ENCODE assay signal across 1 fruit fly cellular context in genomic region chr3R:5466875-5467274, dm6.
TF ChIP-seq lines count a peak whose summit lies in the region.

Gene RpL35A (minus strand): TSS chr3R:5467101.

TF ChIP-seq in whole organism, embryonic, 481 proteins besides CTCF, POLR2A, EP300 and RAD21 (continued from another document and continues in another):
- peak; percentile 83 for TF ChIP-seq scrt (GFP tag; optimal IDR thresholded peaks at IDR 0.05; lab: Kevin White, UChicago)
- peak; percentile 25 for TF ChIP-seq CoRest (tag; optimal IDR thresholded peaks at IDR 0.05; lab: Kevin White, UChicago)
- TF ChIP-seq CG5180 (GFP tag; optimal IDR thresholded peaks at IDR 0.05; lab: Kevin White, UChicago) = no peak
- peak; percentile 73 for TF ChIP-seq Rfx (GFP tag; IDR thresholded peaks at IDR 0.05; lab: Robert Waterston, UW)
- 0 out of 2 replicates have a peak, but pooled peaks have one; percentile 28 for TF ChIP-seq sim (GFP tag; IDR thresholded peaks at IDR 0.05; lab: Robert Waterston, UW)
- TF ChIP-seq CG3847 (GFP tag; IDR thresholded peaks at IDR 0.05; lab: Robert Waterston, UW) = peak; percentile 39; the same call in 1 of the 2 replicates
- no peak for TF ChIP-seq CG3163 (GFP tag; optimal IDR thresholded peaks at IDR 0.05; lab: Kevin White, UChicago)
- peak; percentile 33 for TF ChIP-seq Dip3 (GFP tag; optimal IDR thresholded peaks at IDR 0.05; lab: Kevin White, UChicago)
- TF ChIP-seq CG6272 (GFP tag; IDR thresholded peaks at IDR 0.05; lab: Robert Waterston, UW) = no peak
- TF ChIP-seq CG12071 (GFP tag; optimal IDR thresholded peaks at IDR 0.05; lab: Kevin White, UChicago) = peak; percentile 82
- peak; percentile 6 for TF ChIP-seq CG1602 (GFP tag; optimal IDR thresholded peaks at IDR 0.05; lab: Kevin White, UChicago)
- peak; percentile 41 for TF ChIP-seq CG9817 (tag; optimal IDR thresholded peaks at IDR 0.05; lab: Kevin White, UChicago)
- TF ChIP-seq nom (GFP tag; optimal IDR thresholded peaks at IDR 0.05; lab: Kevin White, UChicago) = peak; percentile 85
- peak; percentile 73 for TF ChIP-seq CG8388 (GFP tag; optimal IDR thresholded peaks at IDR 0.05; lab: Kevin White, UChicago)
- no peak for TF ChIP-seq Asciz (GFP tag; optimal IDR thresholded peaks at IDR 0.05; lab: Kevin White, UChicago)
- TF ChIP-seq pros (GFP tag; optimal IDR thresholded peaks at IDR 0.05; lab: Kevin White, UChicago) = peak; percentile 14
- no peak for TF ChIP-seq CG16815 (GFP tag; optimal IDR thresholded peaks at IDR 0.05; lab: Kevin White, UChicago)
- no peak for TF ChIP-seq hb (GFP tag; IDR thresholded peaks at IDR 0.05; lab: Robert Waterston, UW; ENCODE audit: partially characterized antibody)
- TF ChIP-seq Xbp1 (GFP tag; optimal IDR thresholded peaks at IDR 0.05; lab: Kevin White, UChicago) = peak; percentile 51
- TF ChIP-seq Hsf (GFP tag; optimal IDR thresholded peaks at IDR 0.05; lab: Kevin White, UChicago) = peak; percentile 72
- no peak for TF ChIP-seq tll (GFP tag; optimal IDR thresholded peaks at IDR 0.05; lab: Kevin White, UChicago)
- TF ChIP-seq tin (GFP tag; optimal IDR thresholded peaks at IDR 0.05; lab: Kevin White, UChicago) = peak; percentile 9
- peak; percentile 87 for TF ChIP-seq CG1233 (GFP tag; optimal IDR thresholded peaks at IDR 0.05; lab: Kevin White, UChicago)
- peak; percentile 46 for TF ChIP-seq Myb (GFP tag; optimal IDR thresholded peaks at IDR 0.05; lab: Kevin White, UChicago)
- peak; percentile 5 for TF ChIP-seq Sin3A (optimal IDR thresholded peaks at IDR 0.05; lab: Kevin White, UChicago)
- TF ChIP-seq CG30403 (GFP tag; optimal IDR thresholded peaks at IDR 0.05; lab: Kevin White, UChicago) = peak; percentile 6
- TF ChIP-seq dysf (GFP tag; IDR thresholded peaks at IDR 0.05; lab: Robert Waterston, UW) = no peak; the same call in 2 of the 3 replicates
- TF ChIP-seq CG18011 (GFP tag; optimal IDR thresholded peaks at IDR 0.05; lab: Kevin White, UChicago) = peak; percentile 66
- TF ChIP-seq knrl (GFP tag; IDR thresholded peaks at IDR 0.05; lab: Robert Waterston, UW; ENCODE audit: partially characterized antibody) = no peak
- 0 out of 2 replicates have a peak, but pooled peaks have one; percentile 15 for TF ChIP-seq bowl (GFP tag; IDR thresholded peaks at IDR 0.05; lab: Robert Waterston, UW)
- peak; percentile 44 for TF ChIP-seq CG9437 (GFP tag; optimal IDR thresholded peaks at IDR 0.05; lab: Kevin White, UChicago)
- no peak for TF ChIP-seq CG6791 (GFP tag; IDR thresholded peaks at IDR 0.05; lab: Robert Waterston, UW; ENCODE audit: partially characterized antibody)
- peak; percentile 11 for TF ChIP-seq trh (GFP tag; optimal IDR thresholded peaks at IDR 0.05; lab: Kevin White, UChicago)
- no peak for TF ChIP-seq Bgb (GFP tag; IDR thresholded peaks at IDR 0.05; lab: Robert Waterston, UW; ENCODE audit: partially characterized antibody)
- no peak for TF ChIP-seq Doc3 (GFP tag; IDR thresholded peaks at IDR 0.05; lab: Robert Waterston, UW; ENCODE audit: partially characterized antibody)
- TF ChIP-seq CG12236 (GFP tag; optimal IDR thresholded peaks at IDR 0.05; lab: Kevin White, UChicago) = peak; percentile 37
- peak; percentile 36 for TF ChIP-seq az2 (GFP tag; optimal IDR thresholded peaks at IDR 0.05; lab: Kevin White, UChicago)
- no peak for TF ChIP-seq klu (GFP tag; IDR thresholded peaks at IDR 0.05; lab: Robert Waterston, UW)
- TF ChIP-seq CG7963 (GFP tag; IDR thresholded peaks at IDR 0.05; lab: Robert Waterston, UW; ENCODE audit: partially characterized antibody) = no peak
- TF ChIP-seq CG17612 (GFP tag; IDR thresholded peaks at IDR 0.05; lab: Robert Waterston, UW) = no peak
- TF ChIP-seq Deaf1 (tag; optimal IDR thresholded peaks at IDR 0.05; lab: Kevin White, UChicago) = peak; percentile 17
- peak; percentile 59 for TF ChIP-seq CG2712 (tag; optimal IDR thresholded peaks at IDR 0.05; lab: Kevin White, UChicago)
- peak; percentile 86 for TF ChIP-seq CG10431 (GFP tag; optimal IDR thresholded peaks at IDR 0.05; lab: Kevin White, UChicago)
- no peak for TF ChIP-seq CG32767 (GFP tag; IDR thresholded peaks at IDR 0.05; lab: Robert Waterston, UW)
- no peak for TF ChIP-seq CG11560 (tag; IDR thresholded peaks at IDR 0.05; lab: Robert Waterston, UW)
- TF ChIP-seq CG6689 (GFP tag; IDR thresholded peaks at IDR 0.05; lab: Robert Waterston, UW) = no peak
- no peak for TF ChIP-seq CG2129 (GFP tag; IDR thresholded peaks at IDR 0.05; lab: Robert Waterston, UW; ENCODE audit: partially characterized antibody)
- TF ChIP-seq hth (optimal IDR thresholded peaks at IDR 0.05; lab: Kevin White, UChicago) = no peak
- TF ChIP-seq Vsx1 (GFP tag; optimal IDR thresholded peaks at IDR 0.05; lab: Kevin White, UChicago) = no peak
- peak; percentile 80; the same call in 2 of the 3 replicates for TF ChIP-seq gce (GFP tag; IDR thresholded peaks at IDR 0.05; lab: Robert Waterston, UW)
- TF ChIP-seq Hmx (GFP tag; optimal IDR thresholded peaks at IDR 0.05; lab: Kevin White, UChicago) = no peak
- peak; percentile 67 for TF ChIP-seq CG17359 (tag; optimal IDR thresholded peaks at IDR 0.05; lab: Kevin White, UChicago)
- peak; percentile 70 for TF ChIP-seq pb (GFP tag; optimal IDR thresholded peaks at IDR 0.05; lab: Kevin White, UChicago)
- TF ChIP-seq mld (GFP tag; IDR thresholded peaks at IDR 0.05; lab: Robert Waterston, UW; ENCODE audit: partially characterized antibody) = no peak
- TF ChIP-seq Xrp1 (GFP tag; IDR thresholded peaks at IDR 0.05; lab: Robert Waterston, UW) = no peak; the same call in 1 of the 2 replicates
- no peak for TF ChIP-seq Dfd (GFP tag; optimal IDR thresholded peaks at IDR 0.05; lab: Kevin White, UChicago)
- TF ChIP-seq CG13123 (GFP tag; optimal IDR thresholded peaks at IDR 0.05; lab: Kevin White, UChicago) = no peak
- no peak for TF ChIP-seq CG8765 (GFP tag; IDR thresholded peaks at IDR 0.05; lab: Robert Waterston, UW)
- no peak for TF ChIP-seq ssp (GFP tag; IDR thresholded peaks at IDR 0.05; lab: Robert Waterston, UW)
- TF ChIP-seq CG4730 (GFP tag; IDR thresholded peaks at IDR 0.05; lab: Robert Waterston, UW) = no peak
- peak; percentile 66 for TF ChIP-seq Sox100B (GFP tag; optimal IDR thresholded peaks at IDR 0.05; lab: Kevin White, UChicago)
- peak; percentile 85 for TF ChIP-seq CG17328 (GFP tag; IDR thresholded peaks at IDR 0.05; lab: Robert Waterston, UW)
- no peak for TF ChIP-seq Hr3 (GFP tag; optimal IDR thresholded peaks at IDR 0.05; lab: Kevin White, UChicago)
- peak; percentile 56; the same call in 1 of the 2 replicates for TF ChIP-seq CG1024 (GFP tag; IDR thresholded peaks at IDR 0.05; lab: Robert Waterston, UW)
- TF ChIP-seq BtbVII (GFP tag; optimal IDR thresholded peaks at IDR 0.05; lab: Kevin White, UChicago) = peak; percentile 87
- TF ChIP-seq HLH54F (GFP tag; optimal IDR thresholded peaks at IDR 0.05; lab: Kevin White, UChicago) = no peak
- TF ChIP-seq ac (GFP tag; optimal IDR thresholded peaks at IDR 0.05; lab: Kevin White, UChicago) = peak; percentile 61
- peak; percentile 55; the same call in 1 of the 2 replicates for TF ChIP-seq Nf-YA (GFP tag; IDR thresholded peaks at IDR 0.05; lab: Robert Waterston, UW)
- TF ChIP-seq CG14710 (tag; optimal IDR thresholded peaks at IDR 0.05; lab: Kevin White, UChicago) = peak; percentile 71
- TF ChIP-seq CG10462 (GFP tag; optimal IDR thresholded peaks at IDR 0.05; lab: Kevin White, UChicago) = no peak
- TF ChIP-seq dimm (GFP tag; IDR thresholded peaks at IDR 0.05; lab: Robert Waterston, UW) = no peak
- peak; percentile 79 for TF ChIP-seq CG17385 (GFP tag; optimal IDR thresholded peaks at IDR 0.05; lab: Kevin White, UChicago)
- TF ChIP-seq CG2199 (GFP tag; IDR thresholded peaks at IDR 0.05; lab: Robert Waterston, UW) = no peak
- peak; percentile 38 for TF ChIP-seq CG31388 (GFP tag; optimal IDR thresholded peaks at IDR 0.05; lab: Kevin White, UChicago)
- no peak for TF ChIP-seq lov (optimal IDR thresholded peaks at IDR 0.05; lab: Kevin White, UChicago)
- TF ChIP-seq lov (GFP tag; IDR thresholded peaks at IDR 0.05; lab: Robert Waterston, UW) = peak; percentile 84
- TF ChIP-seq cad (GFP tag; optimal IDR thresholded peaks at IDR 0.05; lab: Kevin White, UChicago) = no peak
- no peak for TF ChIP-seq CG4282 (GFP tag; optimal IDR thresholded peaks at IDR 0.05; lab: Kevin White, UChicago)
- TF ChIP-seq sima (GFP tag; optimal IDR thresholded peaks at IDR 0.05; lab: Kevin White, UChicago) = peak; percentile 12
- TF ChIP-seq chinmo (GFP tag; IDR thresholded peaks at IDR 0.05; lab: Robert Waterston, UW; ENCODE audit: partially characterized antibody) = no peak
- TF ChIP-seq dmrt99B (tag; optimal IDR thresholded peaks at IDR 0.05; lab: Kevin White, UChicago) = peak; percentile 57
- peak; percentile 80 for TF ChIP-seq Fer3 (tag; optimal IDR thresholded peaks at IDR 0.05; lab: Kevin White, UChicago)
- peak; percentile 74; the same call in 1 of the 2 replicates for TF ChIP-seq sens-2 (GFP tag; IDR thresholded peaks at IDR 0.05; lab: Robert Waterston, UW)
- peak; percentile 87 for TF ChIP-seq CG4707 (GFP tag; optimal IDR thresholded peaks at IDR 0.05; lab: Kevin White, UChicago)
- TF ChIP-seq CG10274 (GFP tag; optimal IDR thresholded peaks at IDR 0.05; lab: Kevin White, UChicago) = peak; percentile 65
- TF ChIP-seq Gsc (GFP tag; IDR thresholded peaks at IDR 0.05; lab: Robert Waterston, UW) = no peak
- TF ChIP-seq CG2889 (GFP tag; IDR thresholded peaks at IDR 0.05; lab: Robert Waterston, UW) = no peak
- TF ChIP-seq da (GFP tag; optimal IDR thresholded peaks at IDR 0.05; lab: Kevin White, UChicago) = peak; percentile 35
- TF ChIP-seq CG17361 (GFP tag; IDR thresholded peaks at IDR 0.05; lab: Robert Waterston, UW) = peak; percentile 66; the same call in 2 of the 3 replicates
- peak; percentile 38 for TF ChIP-seq gcm2 (GFP tag; optimal IDR thresholded peaks at IDR 0.05; lab: Kevin White, UChicago)
- no peak for TF ChIP-seq CG12942 (GFP tag; optimal IDR thresholded peaks at IDR 0.05; lab: Kevin White, UChicago)
- peak; percentile 53 to 60 for TF ChIP-seq bsh (GFP tag; optimal IDR thresholded peaks at IDR 0.05; lab: Kevin White, UChicago)
- peak; percentile 32; the same call in 1 of the 2 replicates for TF ChIP-seq MBD-R2 (GFP tag; IDR thresholded peaks at IDR 0.05; lab: Robert Waterston, UW)
- TF ChIP-seq CG2875 (GFP tag; optimal IDR thresholded peaks at IDR 0.05; lab: Kevin White, UChicago) = peak; percentile 77
- TF ChIP-seq Doc2 (GFP tag; IDR thresholded peaks at IDR 0.05; lab: Robert Waterston, UW) = no peak
- no peak for TF ChIP-seq bbx (GFP tag; IDR thresholded peaks at IDR 0.05; lab: Robert Waterston, UW; ENCODE audit: partially characterized antibody)
- TF ChIP-seq CG10267 (tag; optimal IDR thresholded peaks at IDR 0.05; lab: Kevin White, UChicago) = peak; percentile 67
- peak; percentile 85 for TF ChIP-seq odd (GFP tag; optimal IDR thresholded peaks at IDR 0.05; lab: Kevin White, UChicago)
- TF ChIP-seq zf30C (GFP tag; optimal IDR thresholded peaks at IDR 0.05; lab: Kevin White, UChicago) = peak; percentile 58
- peak; percentile 59 for TF ChIP-seq gsb-n (tag; optimal IDR thresholded peaks at IDR 0.05; lab: Kevin White, UChicago)
- TF ChIP-seq CG7556 (GFP tag; optimal IDR thresholded peaks at IDR 0.05; lab: Kevin White, UChicago) = no peak
- no peak; the same call in 1 of the 2 replicates for TF ChIP-seq CG32772 (GFP tag; IDR thresholded peaks at IDR 0.05; lab: Robert Waterston, UW)
- TF ChIP-seq gsb (GFP tag; IDR thresholded peaks at IDR 0.05; lab: Robert Waterston, UW) = peak; percentile 27; the same call in 1 of the 2 replicates
- TF ChIP-seq Mad (GFP tag; optimal IDR thresholded peaks at IDR 0.05; lab: Kevin White, UChicago) = peak; percentile 53
- no peak for TF ChIP-seq Hr78 (GFP tag; optimal IDR thresholded peaks at IDR 0.05; lab: Kevin White, UChicago)
- TF ChIP-seq BEAF-32 (GFP tag; optimal IDR thresholded peaks at IDR 0.05; lab: Kevin White, UChicago) = peak; percentile 34
- peak; percentile 50 for TF ChIP-seq zen (tag; optimal IDR thresholded peaks at IDR 0.05; lab: Kevin White, UChicago)
- peak; percentile 57 for TF ChIP-seq grau (tag; optimal IDR thresholded peaks at IDR 0.05; lab: Kevin White, UChicago)
- no peak for TF ChIP-seq Ravus (GFP tag; IDR thresholded peaks at IDR 0.05; lab: Robert Waterston, UW)
- peak; percentile 74; the same call in 1 of the 3 replicates for TF ChIP-seq otp (GFP tag; IDR thresholded peaks at IDR 0.05; lab: Robert Waterston, UW)
- peak; percentile 98 for TF ChIP-seq Med (GFP tag; lab: Kevin White, UChicago)
- TF ChIP-seq CG34422 (GFP tag; IDR thresholded peaks at IDR 0.05; lab: Robert Waterston, UW) = peak; percentile 61; the same call in 1 of the 3 replicates
- peak; percentile 76 for TF ChIP-seq zfh1 (GFP tag; IDR thresholded peaks at IDR 0.05; lab: Robert Waterston, UW)
- peak; percentile 27 for TF ChIP-seq CG16863 (GFP tag; optimal IDR thresholded peaks at IDR 0.05; lab: Kevin White, UChicago)
- TF ChIP-seq Dek (tag; optimal IDR thresholded peaks at IDR 0.05; lab: Kevin White, UChicago) = peak; percentile 42
- peak; percentile 30 for TF ChIP-seq CG8290 (GFP tag; optimal IDR thresholded peaks at IDR 0.05; lab: Kevin White, UChicago)
- peak; percentile 54 to 69 for TF ChIP-seq CG8290 (tag; optimal IDR thresholded peaks at IDR 0.05; lab: Kevin White, UChicago)
- TF ChIP-seq pan (optimal IDR thresholded peaks at IDR 0.05; lab: Kevin White, UChicago) = no peak
- TF ChIP-seq pan (GFP tag; optimal IDR thresholded peaks at IDR 0.05 in 1 of 2, IDR thresholded peaks at IDR 0.05 in 1 of 2) = peak in 1 of 2 experiments; percentile 67
- TF ChIP-seq TFAM (GFP tag; optimal IDR thresholded peaks at IDR 0.05; lab: Kevin White, UChicago) = peak; percentile 60
- peak; percentile 73 for TF ChIP-seq CG32532 (GFP tag; IDR thresholded peaks at IDR 0.05; lab: Robert Waterston, UW)
- TF ChIP-seq HLHmδ (GFP tag; optimal IDR thresholded peaks at IDR 0.05; lab: Kevin White, UChicago) = peak; percentile 89
- TF ChIP-seq dpn (GFP tag; optimal IDR thresholded peaks at IDR 0.05; lab: Kevin White, UChicago) = peak in 1 of 2 experiments; percentile 71
- TF ChIP-seq Poxn (GFP tag; IDR thresholded peaks at IDR 0.05; lab: Robert Waterston, UW) = no peak
- peak; percentile 50 for TF ChIP-seq Spps (tag; optimal IDR thresholded peaks at IDR 0.05; lab: Kevin White, UChicago)
- TF ChIP-seq dan (GFP tag; IDR thresholded peaks at IDR 0.05; lab: Robert Waterston, UW) = no peak
- no peak for TF ChIP-seq gem (tag; optimal IDR thresholded peaks at IDR 0.05; lab: Kevin White, UChicago)
- peak; percentile 70 for TF ChIP-seq CG31441 (GFP tag; IDR thresholded peaks at IDR 0.05; lab: Robert Waterston, UW)
- TF ChIP-seq h (optimal IDR thresholded peaks at IDR 0.05; lab: Kevin White, UChicago) = no peak
- TF ChIP-seq salm (tag; optimal IDR thresholded peaks at IDR 0.05; lab: Kevin White, UChicago) = peak; percentile 64
- TF ChIP-seq Dbx (GFP tag; IDR thresholded peaks at IDR 0.05; lab: Robert Waterston, UW) = peak; percentile 66
